Worm (Caenorhabditis elegans) whole organism, late embryonic: ENCODE data around the gene srd-67.

Experiments used
- Y22D7AL.16 ChIP-seq: sonication (generic microtip); optimal IDR thresholded peaks from 2 replicates; lab custom pipeline; 2016; ENCODE audit warnings: missing genetic modification characterization, missing compliant biosample characterization
- ceh-18 ChIP-seq: sonication (generic microtip); optimal IDR thresholded peaks from 2 replicates; lab custom pipeline; 2016; ENCODE audit warnings: missing genetic modification characterization, missing compliant biosample characterization
- ceh-2 ChIP-seq: sonication (generic microtip); optimal IDR thresholded peaks from 2 replicates; lab custom pipeline; 2016; ENCODE audit warnings: missing genotype, missing genetic modification characterization, missing compliant biosample characterization
- ceh-30 ChIP-seq: fragments of 150-350 bp; optimal IDR thresholded peaks from 2 replicates; lab custom pipeline; 2014; ENCODE audit warnings: missing biosample characterization, missing genetic modification characterization
- ceh-31 ChIP-seq: sonication (generic microtip); optimal IDR thresholded peaks from 2 replicates; lab custom pipeline; 2016; ENCODE audit warnings: missing genetic modification characterization, missing compliant biosample characterization
- ceh-45 ChIP-seq: fragments of 200-800 bp; sonication (Bioruptor generic); IDR thresholded peaks from 2 replicates; pipeline ENCODE4 v1.3.6; 2022; ENCODE audit warnings: missing genetic modification reagents, missing genetic modification characterization, missing compliant biosample characterization
- ceh-48 ChIP-seq: sonication (generic microtip); optimal IDR thresholded peaks from 2 replicates; lab custom pipeline; 2016; ENCODE audit warnings: missing genetic modification characterization, inconsistent platforms, missing compliant biosample characterization
- ceh-6 ChIP-seq: fragments of 200-800 bp; sonication (Bioruptor generic); optimal IDR thresholded peaks from 2 replicates; lab custom pipeline; 2018; ENCODE audit warnings: mild to moderate bottlenecking, missing genetic modification characterization, missing compliant biosample characterization
- dmd-4 ChIP-seq: sonication (generic microtip); optimal IDR thresholded peaks from 2 replicates; lab custom pipeline; 2016; ENCODE audit warnings: borderline replicate concordance, missing genetic modification characterization, missing compliant biosample characterization
- elt-2 ChIP-seq: sonication (generic microtip); optimal IDR thresholded peaks from 2 replicates; lab custom pipeline; 2016; ENCODE audit warnings: missing genetic modification reagents, missing genetic modification characterization, missing compliant biosample characterization
- ets-4 ChIP-seq: sonication (generic microtip); optimal IDR thresholded peaks from 2 replicates; lab custom pipeline; 2016; ENCODE audit warnings: missing genetic modification characterization, missing compliant biosample characterization
- eyg-1 ChIP-seq: sonication (generic microtip); optimal IDR thresholded peaks from 2 replicates; lab custom pipeline; 2016; ENCODE audit warnings: missing genotype, missing genetic modification characterization, missing compliant biosample characterization
- fkh-10 ChIP-seq: fragments of 150-350 bp; optimal IDR thresholded peaks from 2 replicates; lab custom pipeline; 2014; ENCODE audit warnings: missing biosample characterization, missing genetic modification reagents, missing genetic modification characterization
- fkh-6 ChIP-seq: sonication (generic microtip); optimal IDR thresholded peaks from 2 replicates; lab custom pipeline; 2016; ENCODE audit warnings: missing genetic modification characterization, missing compliant biosample characterization
- hlh-15 ChIP-seq: sonication (generic microtip); optimal IDR thresholded peaks from 2 replicates; lab custom pipeline; 2016; ENCODE audit warnings: missing genetic modification characterization, missing compliant biosample characterization
- hlh-30 ChIP-seq: sonication (generic microtip); optimal IDR thresholded peaks from 2 replicates; lab custom pipeline; 2017; ENCODE audit warnings: antibody characterized with exemption, missing genetic modification characterization, missing compliant biosample characterization; ENCODE audit not compliant: insufficient read depth
- hlh-8 ChIP-seq: sonication (generic microtip); optimal IDR thresholded peaks from 2 replicates; lab custom pipeline; 2016; ENCODE audit warnings: missing genotype, missing genetic modification characterization, missing compliant biosample characterization
- lin-11 ChIP-seq: fragments of 200-800 bp; sonication (Bioruptor generic); optimal IDR thresholded peaks from 2 replicates; lab custom pipeline; 2018; ENCODE audit warnings: mild to moderate bottlenecking, missing genetic modification characterization, missing compliant biosample characterization
- nhr-11 ChIP-seq: fragments of 150-350 bp; optimal IDR thresholded peaks from 2 replicates; lab custom pipeline; 2014; ENCODE audit warnings: missing biosample characterization, missing genetic modification characterization
- npax-4 ChIP-seq: sonication (generic microtip); optimal IDR thresholded peaks from 2 replicates; lab custom pipeline; 2016; ENCODE audit warnings: missing genetic modification characterization, missing compliant biosample characterization
- pha-4 ChIP-seq: fragments of 150-350 bp; optimal IDR thresholded peaks from 2 replicates; lab custom pipeline; 2018; ENCODE audit warnings: missing biosample characterization, missing genetic modification reagents, missing genetic modification characterization
- pqm-1 ChIP-seq: sonication (generic microtip); optimal IDR thresholded peaks from 2 replicates; lab custom pipeline; 2016; ENCODE audit warnings: missing genetic modification characterization, missing compliant biosample characterization
- pros-1 ChIP-seq: fragments of 150-350 bp; optimal IDR thresholded peaks from 2 replicates; lab custom pipeline; 2014; ENCODE audit warnings: missing biosample characterization, missing genetic modification reagents, missing genetic modification characterization
- ref-2 ChIP-seq: sonication (generic microtip); optimal IDR thresholded peaks from 2 replicates; lab custom pipeline; 2016; ENCODE audit warnings: missing genetic modification characterization, missing compliant biosample characterization
- sox-2 ChIP-seq: fragments of 200-800 bp; sonication (Bioruptor generic); IDR thresholded peaks from 2 replicates; pipeline ENCODE4 v1.3.6; 2022; ENCODE audit warnings: missing genetic modification reagents, missing genetic modification characterization, missing compliant biosample characterization
- sox-4 ChIP-seq: sonication (generic microtip); optimal IDR thresholded peaks from 2 replicates; lab custom pipeline; 2017; ENCODE audit warnings: mild to moderate bottlenecking, missing genetic modification characterization, inconsistent platforms, missing compliant biosample characterization
- tbx-2 ChIP-seq: sonication (generic microtip); optimal IDR thresholded peaks from 2 replicates; lab custom pipeline; 2016; ENCODE audit warnings: missing genetic modification characterization, missing compliant biosample characterization
- tbx-7 ChIP-seq: sonication (generic microtip); optimal IDR thresholded peaks from 2 replicates; lab custom pipeline; 2016; ENCODE audit warnings: missing genotype, missing genetic modification characterization, missing compliant biosample characterization
- unc-3 ChIP-seq, 2 experiments: fragments of 200-800 bp in 1 of 2; sonication (Bioruptor generic) in 1 of 2; sonication (generic microtip) in 1 of 2; conservative IDR thresholded peaks in 1 of 2; optimal IDR thresholded peaks in 1 of 2; 2 replicates each; pipeline versions ENCODE4 v1.3.6 to Lab custom; 2016 to 2022; ENCODE audit warnings: missing compliant biosample characterization in 2 of 2, missing genetic modification characterization in 2 of 2, missing genetic modification reagents in 1 of 2
- unc-86 ChIP-seq: sonication (generic microtip); optimal IDR thresholded peaks from 2 replicates; lab custom pipeline; 2016; ENCODE audit warnings: missing genetic modification characterization, missing compliant biosample characterization
- zip-5 ChIP-seq: sonication (generic microtip); optimal IDR thresholded peaks from 2 replicates; lab custom pipeline; 2016; ENCODE audit warnings: missing genetic modification characterization, missing compliant biosample characterization

srd-67 gene

ce11 chrIII:2243617-2244016 lies 2.0 kb downstream of the srd-67 start:
- no peak for TF ChIP-seq unc-3 (GFP tag; conservative IDR thresholded peaks at IDR 0.05; lab: Robert Waterston, UW)
- TF ChIP-seq unc-3 (tag; optimal IDR thresholded peaks at IDR 0.05; lab: Kevin White, UChicago): no peak
- no peak for TF ChIP-seq ceh-6 (GFP tag; lab: Kevin White, UChicago)
- no peak for TF ChIP-seq ceh-2 (tag; lab: Kevin White, UChicago)
- no peak for TF ChIP-seq tbx-7 (tag; lab: Kevin White, UChicago)
- TF ChIP-seq unc-86 (tag; lab: Kevin White, UChicago): no peak
- no peak for TF ChIP-seq hlh-30
- TF ChIP-seq ceh-48 (tag; lab: Kevin White, UChicago): no peak
- no peak for TF ChIP-seq nhr-11 (tag; lab: Kevin White, UChicago)
- no peak for TF ChIP-seq ceh-30
- no peak for TF ChIP-seq dmd-4
- TF ChIP-seq Y22D7AL.16 (tag; lab: Kevin White, UChicago): no peak
- TF ChIP-seq ceh-45 (GFP tag; lab: Robert Waterston, UW): no peak
- TF ChIP-seq lin-11 (tag; lab: Kevin White, UChicago): no peak
- TF ChIP-seq sox-4: no peak
- TF ChIP-seq eyg-1: no peak
- no peak for TF ChIP-seq sox-2
- TF ChIP-seq fkh-6 (tag; lab: Kevin White, UChicago): no peak
- TF ChIP-seq pros-1: no peak
- no peak for TF ChIP-seq fkh-10
- TF ChIP-seq hlh-15 (tag; lab: Kevin White, UChicago): no peak
- TF ChIP-seq, all 69 proteins: peak for 0

DNA sequence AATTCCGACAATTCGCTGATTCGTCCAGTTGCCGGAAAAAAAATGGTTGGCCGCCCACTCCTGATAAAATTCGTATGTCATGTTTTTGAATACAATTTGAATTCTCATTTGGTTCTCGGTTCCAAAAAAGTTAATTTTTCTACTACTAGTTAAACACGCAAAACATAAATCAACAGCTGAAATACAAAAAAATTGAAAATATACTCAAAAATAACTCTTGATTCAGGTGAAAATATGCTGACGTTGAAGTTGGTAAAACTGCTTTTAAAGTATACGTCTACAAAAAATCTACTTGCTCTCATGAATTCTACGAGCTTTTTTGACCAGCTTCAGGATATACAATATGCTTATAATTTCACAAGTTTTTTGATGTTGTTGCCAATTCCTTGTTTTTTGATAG lies 5.2 kb downstream of the srd-67 start, which contains the start of gene srz-56:
TSS of gene srz-56 (plus strand) at position 301 of the 400 bp plus-strand sequence.
- TF ChIP-seq ref-2 (tag; lab: Kevin White, UChicago) (no peak), hlh-8 (tag; lab: Kevin White, UChicago) (no peak), zip-5 (no peak), tbx-7 (tag; lab: Kevin White, UChicago) (no peak)

DNA sequence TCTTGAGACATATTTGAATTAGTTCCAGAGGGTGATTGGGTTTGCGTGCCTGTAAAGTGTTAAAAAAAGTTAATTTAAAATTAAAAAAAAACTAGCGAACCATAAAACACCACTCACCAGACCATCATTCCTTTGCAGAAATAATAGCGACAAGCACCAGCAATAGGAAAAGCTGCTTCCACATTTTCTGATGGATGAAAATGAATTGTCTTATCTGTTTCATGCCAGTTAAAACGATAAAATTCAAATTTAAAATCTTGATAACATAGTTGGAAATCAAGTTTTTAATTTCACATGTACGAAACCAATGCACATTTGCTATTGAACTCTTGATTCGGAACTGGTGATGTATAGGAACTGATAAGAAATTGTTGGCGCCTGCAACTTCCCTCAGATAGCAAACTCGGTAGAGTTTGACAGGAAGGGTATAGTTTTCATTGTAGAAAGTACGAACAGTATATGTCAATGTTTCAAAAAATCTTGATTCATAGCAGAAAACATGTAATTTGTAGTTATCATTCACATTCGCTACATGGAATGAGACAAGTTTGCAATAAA lies 6.0 kb downstream of the srd-67 start, which contains the start of gene C39B5.10:
TSS of gene C39B5.10 (minus strand) at position 51 of the 558 bp plus-strand sequence.
- TF ChIP-seq ceh-6 (GFP tag; lab: Kevin White, UChicago): no peak
- TF ChIP-seq elt-2 (tag; lab: Kevin White, UChicago): peak; percentile 13
- no peak for TF ChIP-seq tbx-7 (tag; lab: Kevin White, UChicago)
- no peak for TF ChIP-seq pha-4 (tag; lab: Kevin White, UChicago)
- TF ChIP-seq pqm-1 (tag; lab: Kevin White, UChicago): no peak

ce11 chrIII:2234192-2234934 lies 11.3 kb downstream of the srd-67 start, which contains the start of gene C39B5.2:
C39B5.2 (plus strand) TSS chrIII:2234884.
- TF ChIP-seq hlh-30: peak; percentile 65
- no peak for TF ChIP-seq unc-3 (GFP tag; conservative IDR thresholded peaks at IDR 0.05; lab: Robert Waterston, UW)
- no peak for TF ChIP-seq unc-3 (tag; optimal IDR thresholded peaks at IDR 0.05; lab: Kevin White, UChicago)
- peak; percentile 33 for TF ChIP-seq ceh-31
- TF ChIP-seq tbx-2 (tag; lab: Kevin White, UChicago): peak; percentile 53
- TF ChIP-seq ref-2 (tag; lab: Kevin White, UChicago): peak; percentile 67
- TF ChIP-seq ets-4 (tag; lab: Kevin White, UChicago): no peak

DNA sequence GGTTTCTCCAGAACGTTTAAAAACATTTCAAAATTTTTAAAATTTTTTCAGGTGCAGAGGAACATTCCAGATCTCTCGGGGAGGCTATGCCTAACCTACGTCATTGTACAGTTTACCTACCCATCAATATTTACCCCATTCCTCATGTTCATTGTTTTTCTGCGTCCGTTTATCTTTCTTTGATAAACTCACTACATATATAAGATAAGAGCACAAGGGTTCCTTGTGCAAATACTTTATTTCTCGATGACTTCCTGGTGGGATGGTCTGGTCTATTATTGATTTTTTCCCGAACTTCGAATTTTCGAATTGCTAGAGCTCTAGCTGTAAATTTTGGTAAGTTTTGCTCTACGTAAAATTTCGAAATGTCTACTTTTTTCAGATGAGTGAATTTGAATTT lies 12.2 kb downstream of the srd-67 start:
- TF ChIP-seq ceh-18 (tag; lab: Kevin White, UChicago) (no peak), elt-2 (tag; lab: Kevin White, UChicago) (peak; percentile 74), npax-4 (no peak)
